Worm (Caenorhabditis elegans) whole organism, young adult: ENCODE results near the gene nhr-153.

ENCODE experiments used
- B0035.1 ChIP-seq: sonication (generic microtip); optimal IDR thresholded peaks from 2 replicates; lab custom pipeline; 2016; ENCODE audit warnings: missing genetic modification characterization, mild to moderate bottlenecking, missing compliant biosample characterization, missing genotype, missing genetic modification reagents
- F37B4.10 ChIP-seq: fragments of 200-800 bp; sonication (Bioruptor generic); IDR thresholded peaks from 2 replicates; pipeline ENCODE4 v1.3.6; 2022; ENCODE audit warnings: missing genetic modification characterization, missing compliant biosample characterization
- F52B5.7 ChIP-seq: sonication (generic microtip); optimal IDR thresholded peaks from 2 replicates; lab custom pipeline; 2016; ENCODE audit warnings: mild to moderate bottlenecking, missing genetic modification characterization, missing compliant biosample characterization
- F57A8.1 ChIP-seq: fragments of 200-800 bp; sonication (Bioruptor generic); optimal IDR thresholded peaks from 2 replicates; lab custom pipeline; 2018; ENCODE audit warnings: mild to moderate bottlenecking, missing genetic modification characterization, moderate library complexity, missing compliant biosample characterization
- aptf-2 ChIP-seq: fragments of 200-800 bp; sonication (Bioruptor generic); conservative IDR thresholded peaks from 2 replicates; pipeline ENCODE4 v1.3.6; 2022; ENCODE audit warnings: missing genetic modification reagents, missing genetic modification characterization, missing compliant biosample characterization
- attf-3 ChIP-seq: fragments of 200-800 bp; sonication (Bioruptor generic); conservative IDR thresholded peaks from 2 replicates; pipeline ENCODE4 v1.3.6; 2022; ENCODE audit warnings: missing genetic modification reagents, missing genetic modification characterization, missing compliant biosample characterization
- bed-2 ChIP-seq: fragments of 200-800 bp; sonication (Bioruptor generic); IDR thresholded peaks from 2 replicates; pipeline ENCODE4 v1.3.6; 2022; ENCODE audit warnings: missing genetic modification reagents, missing genetic modification characterization, missing compliant biosample characterization
- cebp-1 ChIP-seq, 2 experiments: fragments of 200-800 bp in 1 of 2; sonication (Bioruptor generic) in 1 of 2; sonication (generic microtip) in 1 of 2; IDR thresholded peaks in 1 of 2; optimal IDR thresholded peaks in 1 of 2; 2 replicates each; pipeline versions ENCODE4 v1.3.6 to Lab custom; 2017 to 2022; ENCODE audit warnings: missing compliant biosample characterization in 2 of 2, missing genetic modification characterization in 2 of 2, mild to moderate bottlenecking in 1 of 2, missing genetic modification reagents in 1 of 2, moderate library complexity in 1 of 2
- ceh-27 ChIP-seq: fragments of 200-800 bp; sonication (Bioruptor generic); optimal IDR thresholded peaks from 2 replicates; lab custom pipeline; 2018; ENCODE audit warnings: mild to moderate bottlenecking, missing genetic modification characterization, moderate library complexity, missing compliant biosample characterization
- egl-18 ChIP-seq: fragments of 200-800 bp; sonication (Bioruptor generic); IDR thresholded peaks from 2 replicates; pipeline ENCODE4 v1.3.6; 2022; ENCODE audit warnings: missing genetic modification reagents, missing genetic modification characterization, missing compliant biosample characterization
- egrh-3 ChIP-seq: fragments of 200-800 bp; sonication (Bioruptor generic); IDR thresholded peaks from 2 replicates; pipeline ENCODE4 v1.3.6; 2022; ENCODE audit warnings: missing genetic modification reagents, missing genetic modification characterization, missing compliant biosample characterization
- ekl-4 ChIP-seq: fragments of 200-800 bp; sonication (Bioruptor generic); IDR thresholded peaks from 2 replicates; pipeline ENCODE4 v1.3.6; 2022; ENCODE audit warnings: missing genetic modification reagents, missing genetic modification characterization, missing compliant biosample characterization
- ets-4 ChIP-seq: fragments of 200-800 bp; sonication (Bioruptor generic); optimal IDR thresholded peaks from 2 replicates; lab custom pipeline; 2018; ENCODE audit warnings: mild to moderate bottlenecking, missing genetic modification characterization, missing compliant biosample characterization
- him-1 ChIP-seq: sonication (generic microtip); optimal IDR thresholded peaks from 2 replicates; lab custom pipeline; 2016; ENCODE audit warnings: missing genotype, missing genetic modification reagents, missing genetic modification characterization, missing compliant biosample characterization
- hmg-1.2 ChIP-seq: fragments of 200-800 bp; sonication (Bioruptor generic); IDR thresholded peaks from 2 replicates; pipeline ENCODE4 v1.3.6; 2022; ENCODE audit warnings: missing genetic modification reagents, missing genetic modification characterization, missing compliant biosample characterization
- let-607 ChIP-seq, 2 experiments: fragments of 200-800 bp in 1 of 2; sonication (Bioruptor generic) in 1 of 2; sonication (generic microtip) in 1 of 2; optimal IDR thresholded peaks; 2 replicates each; lab custom pipeline; 2016 to 2018; ENCODE audit warnings: mild to moderate bottlenecking in 2 of 2, missing compliant biosample characterization in 2 of 2, missing genetic modification characterization in 2 of 2, moderate library complexity in 2 of 2, missing genotype in 1 of 2
- lin-40 ChIP-seq: sonication (generic microtip); optimal IDR thresholded peaks from 2 replicates; lab custom pipeline; 2016; ENCODE audit warnings: missing genetic modification characterization, mild to moderate bottlenecking, missing compliant biosample characterization, missing genotype, missing genetic modification reagents
- madf-10 ChIP-seq: sonication (generic microtip); optimal IDR thresholded peaks from 2 replicates; lab custom pipeline; 2016; ENCODE audit warnings: mild to moderate bottlenecking, missing genetic modification characterization, missing compliant biosample characterization
- madf-6 ChIP-seq: fragments of 200-800 bp; sonication (Bioruptor generic); IDR thresholded peaks from 2 replicates; pipeline ENCODE4 v1.3.6; 2022; ENCODE audit warnings: missing genetic modification reagents, missing genetic modification characterization, missing compliant biosample characterization
- madf-8 ChIP-seq: fragments of 200-800 bp; sonication (Bioruptor generic); conservative IDR thresholded peaks from 2 replicates; pipeline ENCODE4 v1.3.6; 2022; ENCODE audit warnings: missing genetic modification reagents, missing genetic modification characterization, missing compliant biosample characterization
- mel-28 ChIP-seq: sonication (generic microtip); optimal IDR thresholded peaks from 2 replicates; lab custom pipeline; 2016; ENCODE audit warnings: borderline replicate concordance, mild to moderate bottlenecking, missing genetic modification characterization, missing compliant biosample characterization
- mes-4 ChIP-seq: sonication (generic microtip); optimal IDR thresholded peaks from 2 replicates; lab custom pipeline; 2016; ENCODE audit warnings: missing genotype, missing genetic modification characterization, missing compliant biosample characterization
- nfyb-1 ChIP-seq: fragments of 200-800 bp; sonication (Bioruptor generic); IDR thresholded peaks from 2 replicates; pipeline ENCODE4 v1.3.6; 2022; ENCODE audit warnings: missing genetic modification reagents, missing genetic modification characterization, missing compliant biosample characterization
- nhr-179 ChIP-seq: sonication (generic microtip); optimal IDR thresholded peaks from 2 replicates; lab custom pipeline; 2016; ENCODE audit warnings: mild to moderate bottlenecking, missing genetic modification characterization, missing compliant biosample characterization
- nhr-27 ChIP-seq: fragments of 200-800 bp; sonication (Bioruptor generic); optimal IDR thresholded peaks from 2 replicates; lab custom pipeline; 2018; ENCODE audit warnings: mild to moderate bottlenecking, missing genetic modification characterization, moderate library complexity, missing compliant biosample characterization
- nhr-90 ChIP-seq: sonication (generic microtip); optimal IDR thresholded peaks from 2 replicates; lab custom pipeline; 2016; ENCODE audit warnings: missing genotype, mild to moderate bottlenecking, missing genetic modification characterization, missing compliant biosample characterization
- pbrm-1 ChIP-seq: fragments of 200-800 bp; sonication (Bioruptor generic); IDR thresholded peaks from 2 replicates; pipeline ENCODE4 v1.3.6; 2022; ENCODE audit warnings: missing genetic modification reagents, missing genetic modification characterization, missing compliant biosample characterization
- pha-4 ChIP-seq: fragments of 150-350 bp; sonication (generic microtip); optimal IDR thresholded peaks from 2 replicates; lab custom pipeline; 2014; ENCODE audit warnings: missing biosample characterization, missing genetic modification reagents, missing genetic modification characterization
- repo-1 ChIP-seq: sonication (generic microtip); optimal IDR thresholded peaks from 2 replicates; lab custom pipeline; 2017; ENCODE audit warnings: mild to moderate bottlenecking, missing genetic modification characterization, missing compliant biosample characterization
- rpc-1 ChIP-seq, 2 experiments: fragments of 150-350 bp in 1 of 2; sonication (generic microtip) in 1 of 2; optimal IDR thresholded peaks; 2 replicates each; lab custom pipeline; 2014 to 2018; ENCODE audit warnings: missing biosample characterization in 1 of 2, missing genetic modification characterization in 1 of 2, missing genetic modification reagents in 1 of 2, missing genotype in 1 of 2
- sea-2 ChIP-seq: fragments of 200-800 bp; sonication (Bioruptor generic); IDR thresholded peaks from 2 replicates; pipeline ENCODE4 v1.3.6; 2022; ENCODE audit warnings: missing genetic modification characterization, missing compliant biosample characterization
- snpc-1.3 ChIP-seq: sonication (generic microtip); optimal IDR thresholded peaks from 2 replicates; lab custom pipeline; 2017; ENCODE audit warnings: missing genetic modification characterization, mild to moderate bottlenecking, missing compliant biosample characterization, antibody characterized with exemption, moderate library complexity, missing genotype, missing genetic modification reagents; ENCODE audit not compliant: insufficient read depth
- snpc-4 ChIP-seq, 5 experiments: fragments of 150-350 bp in 1 of 5; sonication (generic microtip) in 4 of 5; optimal IDR thresholded peaks; 2 replicates each; lab custom pipeline; 2014 to 2018; ENCODE audit warnings: missing genetic modification characterization in 5 of 5, missing biosample characterization in 3 of 5, antibody characterized with exemption in 2 of 5, mild to moderate bottlenecking in 2 of 5, missing compliant biosample characterization in 2 of 5, missing genotype in 2 of 5, moderate library complexity in 2 of 5, missing genetic modification reagents in 1 of 5
- somi-1 ChIP-seq: fragments of 200-800 bp; sonication (Bioruptor generic); optimal IDR thresholded peaks from 2 replicates; lab custom pipeline; 2018; ENCODE audit warnings: mild to moderate bottlenecking, missing genetic modification characterization, missing compliant biosample characterization
- sptf-2 ChIP-seq: fragments of 200-800 bp; sonication (Bioruptor generic); optimal IDR thresholded peaks from 2 replicates; lab custom pipeline; 2018; ENCODE audit warnings: mild to moderate bottlenecking, missing genetic modification characterization, missing compliant biosample characterization
- tlf-1 ChIP-seq: fragments of 200-800 bp; sonication (Bioruptor generic); optimal IDR thresholded peaks from 2 replicates; lab custom pipeline; 2018; ENCODE audit warnings: mild to moderate bottlenecking, missing genetic modification characterization, missing compliant biosample characterization
- unc-62 ChIP-seq: fragments of 150-350 bp; optimal IDR thresholded peaks from 2 replicates; lab custom pipeline; 2014; ENCODE audit warnings: missing biosample characterization, missing genetic modification reagents, missing genetic modification characterization

The nhr-153 gene

ce11 chrV:12080274-12080673, 23.7 kb upstream of the nhr-153 start, which contains the start of gene R07B7.9:
R07B7.9 (minus strand) TSS chrV:12080374.
- TF ChIP-seq aptf-2 (GFP tag; lab: Robert Waterston, UW) (no peak), somi-1 (GFP tag; lab: Kevin White, UChicago) (no peak)
- TF ChIP-seq, all 124 proteins: peak for 0

ce11 chrV:12082932-12083331, 21.1 kb upstream of the nhr-153 start, which contains the start of gene R07B7.10:
R07B7.10 (plus strand) TSS chrV:12083216.
- TF ChIP-seq snpc-1.3 (tag; lab: Kevin White, UChicago) (no peak), rpc-1 (optimal IDR thresholded peaks at IDR 0.05; lab: Kevin White, UChicago) (no peak), rpc-1 (tag; optimal IDR thresholded peaks at IDR 0.05; lab: Kevin White, UChicago) (no peak), hmg-1.2 (GFP tag; lab: Robert Waterston, UW) (peak; percentile 75; the same call in 1 of the 2 replicates), egl-18 (GFP tag; lab: Robert Waterston, UW) (no peak), nhr-90 (tag; lab: Kevin White, UChicago) (no peak)
- TF ChIP-seq, all 124 proteins: peak for 1

DNA sequence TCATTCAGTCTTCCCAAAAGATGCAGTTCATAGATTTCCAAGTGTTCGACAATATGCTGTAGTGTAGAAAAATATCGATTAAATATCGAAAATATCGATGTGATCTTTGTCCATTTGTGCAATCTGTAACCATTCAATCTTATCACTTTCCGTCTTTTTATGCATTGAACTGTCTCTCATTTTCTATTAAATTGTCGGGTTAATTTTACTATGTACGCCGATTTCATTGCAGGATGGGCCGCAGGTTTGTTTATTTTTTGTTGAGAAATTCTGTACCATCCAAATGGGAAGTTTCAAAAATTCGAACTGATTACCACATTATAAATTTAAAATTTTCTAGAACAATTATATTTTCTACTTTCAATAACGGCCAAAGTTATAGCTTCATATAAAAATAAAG, 19.8 kb upstream of the nhr-153 start, which contains the start of gene R07B7.8:
TSS of gene R07B7.8 (minus strand) at position 101 of the 400 bp plus-strand sequence.
- no peak for TF ChIP-seq madf-8
- no peak for TF ChIP-seq pbrm-1 (GFP tag; lab: Robert Waterston, UW)
- TF ChIP-seq sptf-2, result no peak
- TF ChIP-seq unc-62 (GFP tag; lab: Kevin White, UChicago), result no peak
- TF ChIP-seq attf-3 (GFP tag; lab: Robert Waterston, UW), result no peak
- no peak for TF ChIP-seq ekl-4 (GFP tag; lab: Robert Waterston, UW)
- no peak for TF ChIP-seq let-607 (tag; optimal IDR thresholded peaks at IDR 0.05; lab: Kevin White, UChicago)
- no peak for TF ChIP-seq nhr-27
- no peak for TF ChIP-seq him-1 (tag; lab: Kevin White, UChicago)
- no peak for TF ChIP-seq sea-2 (GFP tag; lab: Robert Waterston, UW)
- TF ChIP-seq repo-1, result no peak
- TF ChIP-seq snpc-1.3 (tag; lab: Kevin White, UChicago), result no peak
- TF ChIP-seq madf-6 (GFP tag; lab: Robert Waterston, UW), result no peak
- no peak for TF ChIP-seq bed-2 (GFP tag; lab: Robert Waterston, UW)
- no peak for TF ChIP-seq nhr-179 (tag; lab: Kevin White, UChicago)
- no peak for TF ChIP-seq ceh-27

ce11 chrV:12085867-12086634, 18.0 kb upstream of the nhr-153 start:
- no peak for TF ChIP-seq cebp-1 (GFP tag; IDR thresholded peaks at IDR 0.05; lab: Robert Waterston, UW)
- no peak for TF ChIP-seq cebp-1 (tag; optimal IDR thresholded peaks at IDR 0.05; lab: Kevin White, UChicago)
- no peak for TF ChIP-seq snpc-4 (GFP tag; optimal IDR thresholded peaks at IDR 0.05; lab: Kevin White, UChicago)
- TF ChIP-seq snpc-4 (tag; optimal IDR thresholded peaks at IDR 0.05; lab: Kevin White, UChicago), result no peak
- no peak for TF ChIP-seq mel-28
- no peak for TF ChIP-seq B0035.1
- TF ChIP-seq tlf-1 (GFP tag; lab: Kevin White, UChicago), result no peak
- TF ChIP-seq mes-4 (tag; lab: Kevin White, UChicago), result no peak
- TF ChIP-seq lin-40 (tag; lab: Kevin White, UChicago), result no peak
- TF ChIP-seq nfyb-1, result no peak
- no peak for TF ChIP-seq pha-4 (tag; lab: Kevin White, UChicago)
- no peak for TF ChIP-seq egrh-3
- TF ChIP-seq egl-18 (GFP tag; lab: Robert Waterston, UW), result no peak
- TF ChIP-seq F52B5.7 (tag; lab: Kevin White, UChicago), result no peak
- TF ChIP-seq rpc-1 (optimal IDR thresholded peaks at IDR 0.05; lab: Kevin White, UChicago), result no peak
- TF ChIP-seq rpc-1 (tag; optimal IDR thresholded peaks at IDR 0.05; lab: Kevin White, UChicago), result no peak
- no peak for TF ChIP-seq F57A8.1
- no peak for TF ChIP-seq madf-10 (tag; lab: Kevin White, UChicago)
- TF ChIP-seq ets-4 (GFP tag; lab: Kevin White, UChicago), result no peak
- no peak for TF ChIP-seq F37B4.10
